Fruit fly (Drosophila melanogaster) whole organism: Measurements from ENCODE around the gene CG11857.

ENCODE experiments used
- Dll ChIP-seq: fragments of >200 bp; optimal IDR thresholded peaks from 2 replicates; lab custom pipeline; 2017
- EcR ChIP-seq, 2 experiments: fragments of >200 bp; optimal IDR thresholded peaks; 2 replicates each; lab custom pipeline; 2017; ENCODE audit warnings: missing biosample characterization in 2 of 2, missing genetic modification characterization in 2 of 2, missing genetic modification reagents in 2 of 2
- pan ChIP-seq: fragments of >200 bp; optimal IDR thresholded peaks from 2 replicates; lab custom pipeline; 2017
- psq ChIP-seq: fragments of >200 bp; optimal IDR thresholded peaks from 2 replicates; lab custom pipeline; 2017
- usp ChIP-seq: fragments of >200 bp; optimal IDR thresholded peaks from 2 replicates; lab custom pipeline; 2017; ENCODE audit warnings: missing biosample characterization, missing genetic modification characterization, mixed read lengths

dm6 chr3R:25269909-25270308 lies 11.2 kb downstream of the CG11857 start, which contains the start of the genes CG11889 and CG11891:
- no peak for TF ChIP-seq usp (GFP tag; lab: Kevin White, UChicago)
- TF ChIP-seq pan (lab: Kevin White, UChicago) = no peak
- TF ChIP-seq psq (lab: Kevin White, UChicago) = no peak
- no peak for TF ChIP-seq EcR (GFP tag; optimal IDR thresholded peaks at IDR 0.05; lab: Kevin White, UChicago)
- no peak for TF ChIP-seq Dll (lab: Kevin White, UChicago)
